Worm (Caenorhabditis elegans): ENCODE data around the gene F43G6.4.

Gene F43G6.4

DNA sequence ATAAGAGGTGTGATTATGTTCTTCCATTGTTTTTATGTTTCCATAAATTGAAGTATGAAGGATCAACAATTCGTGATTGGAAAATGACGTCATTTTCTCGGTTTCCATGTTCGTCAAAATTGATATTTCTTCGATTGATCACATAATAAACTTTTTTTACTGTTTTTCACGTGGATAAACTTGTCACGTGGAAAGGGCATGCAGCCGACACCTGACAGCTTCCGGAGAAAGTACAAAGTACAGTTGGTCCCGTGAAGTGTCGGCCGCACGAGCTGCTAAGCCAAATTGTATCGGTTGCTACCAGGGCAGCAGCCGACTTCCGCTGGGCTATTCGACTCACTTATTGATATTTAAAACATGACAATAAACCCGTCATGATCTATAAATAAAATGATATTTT, 51.1 kb downstream of the F43G6.4 start (continued):
- no peak for TF ChIP-seq mdl-1 (tag; optimal IDR thresholded peaks at IDR 0.05)

DNA sequence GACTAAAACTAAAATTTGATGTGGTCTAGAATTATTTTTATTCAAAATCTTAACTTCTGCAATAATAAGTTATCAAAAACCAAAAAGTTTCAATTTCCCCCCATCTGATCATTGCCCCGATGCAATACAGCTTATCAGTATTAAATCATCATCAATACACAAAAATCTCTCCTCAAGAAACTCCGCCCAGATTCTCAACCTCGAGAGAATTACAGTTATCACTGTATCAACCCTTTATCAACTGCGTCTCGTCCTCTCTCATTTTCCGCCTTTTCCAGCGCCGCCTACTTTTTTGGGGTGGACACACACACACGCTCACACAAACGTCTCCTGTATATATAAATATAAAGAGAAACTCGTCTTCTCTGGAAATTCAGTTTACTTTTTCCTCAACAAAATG, 51.8 kb downstream of the F43G6.4 start, which contains the start of gene T27D12.1:
T27D12.1 (plus strand) TSS at position 301 of the 400 bp plus-strand sequence.
- TF ChIP-seq tlp-1 (tag; optimal IDR thresholded peaks at IDR 0.05) (no peak), nhr-77 (tag; optimal IDR thresholded peaks at IDR 0.05) (no peak), sup-37 (GFP tag; optimal IDR thresholded peaks at IDR 0.05) (no peak), mep-1 (tag; optimal IDR thresholded peaks at IDR 0.05) (no peak), grh-1 (GFP tag; IDR thresholded peaks at IDR 0.05) (no peak), swsn-7 (tag; optimal IDR thresholded peaks at IDR 0.05) (no peak), jun-1 (tag; optimal IDR thresholded peaks at IDR 0.05) (no peak), nhr-76 (tag; optimal IDR thresholded peaks at IDR 0.05) (no peak), sptf-1 (tag; optimal IDR thresholded peaks at IDR 0.05) (no peak), zag-1 (tag; optimal IDR thresholded peaks at IDR 0.05) (no peak), ceh-88 (GFP tag; IDR thresholded peaks at IDR 0.05) (no peak)

DNA sequence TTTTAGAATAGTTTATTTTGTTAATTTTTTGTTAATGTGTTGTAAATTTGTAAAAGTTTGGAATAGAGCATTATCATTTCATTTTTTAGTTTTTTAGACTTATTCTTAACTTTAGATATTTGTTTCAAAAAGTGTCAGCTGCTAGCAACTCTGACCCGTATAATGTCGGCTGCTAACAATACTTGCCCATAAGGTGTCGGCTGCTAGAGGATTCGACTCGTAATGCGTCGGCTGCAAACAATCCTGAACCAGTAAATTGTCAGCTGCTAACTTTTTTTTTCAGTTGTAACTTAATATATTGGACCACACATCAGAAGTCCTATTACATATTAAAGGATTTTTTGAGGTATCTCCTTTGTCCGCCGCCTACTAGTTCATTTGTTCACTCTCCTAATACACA, 52.2 kb downstream of the F43G6.4 start:
- TF ChIP-seq unc-30 (tag; optimal IDR thresholded peaks at IDR 0.05): no peak
- TF ChIP-seq mep-1 (tag; optimal IDR thresholded peaks at IDR 0.05): no peak
- no peak for TF ChIP-seq F16B12.6 (tag; optimal IDR thresholded peaks at IDR 0.05)
- peak; percentile 27 for TF ChIP-seq snpc-4 (tag; optimal IDR thresholded peaks at IDR 0.05)
- no peak for TF ChIP-seq zip-4 (GFP tag; optimal IDR thresholded peaks at IDR 0.05)
- no peak for TF ChIP-seq fkh-8 (tag; optimal IDR thresholded peaks at IDR 0.05)

DNA sequence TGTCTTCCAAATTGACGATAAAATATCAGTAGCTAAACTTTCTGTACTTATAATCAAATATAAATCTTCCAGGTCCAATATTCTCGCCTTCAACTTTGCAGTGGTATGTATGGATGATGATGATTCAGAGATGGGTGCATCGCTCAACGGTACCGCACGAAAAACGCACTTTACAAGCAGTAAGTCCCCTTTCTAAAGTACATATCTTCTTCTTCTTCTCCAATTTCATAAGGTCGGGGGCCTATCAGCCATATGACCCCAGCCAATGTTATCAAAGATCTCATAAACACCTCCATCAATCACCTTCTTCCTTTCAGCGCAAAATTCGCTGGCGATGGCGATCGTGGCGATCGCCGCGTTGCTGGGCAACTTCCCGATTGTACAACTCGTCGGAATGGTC, 52.9 kb downstream of the F43G6.4 start:
- no peak for TF ChIP-seq isw-1 (GFP tag; IDR thresholded peaks at IDR 0.05)
- no peak for TF ChIP-seq F16B12.6 (tag; optimal IDR thresholded peaks at IDR 0.05)
- no peak for TF ChIP-seq nhr-20 (tag; optimal IDR thresholded peaks at IDR 0.05)
- TF ChIP-seq nhr-90 (tag; optimal IDR thresholded peaks at IDR 0.05; ENCODE audit: poor library complexity): no peak
- TF ChIP-seq mab-9 (GFP tag; IDR thresholded peaks at IDR 0.05): no peak
- no peak for TF ChIP-seq nhr-77 (tag; optimal IDR thresholded peaks at IDR 0.05)
- no peak for TF ChIP-seq pax-3 (tag; optimal IDR thresholded peaks at IDR 0.05)
- TF ChIP-seq nhr-85 (tag): peak; percentile 69
- no peak for TF ChIP-seq nhr-11 (tag; optimal IDR thresholded peaks at IDR 0.05)
- no peak for TF ChIP-seq unc-86 (tag; optimal IDR thresholded peaks at IDR 0.05)
- peak; percentile 7 for TF ChIP-seq nhr-71 (tag; optimal IDR thresholded peaks at IDR 0.05)
- no peak for TF ChIP-seq ztf-11 (tag; optimal IDR thresholded peaks at IDR 0.05)
- TF ChIP-seq fkh-10 (GFP tag; optimal IDR thresholded peaks at IDR 0.05): no peak
- no peak for TF ChIP-seq zag-1 (tag; optimal IDR thresholded peaks at IDR 0.05)
- TF ChIP-seq pag-3 (tag; optimal IDR thresholded peaks at IDR 0.05; ENCODE audit: borderline replicate concordance, insufficient read depth): no peak
- peak; percentile 46 for TF ChIP-seq blmp-1 (tag; optimal IDR thresholded peaks at IDR 0.05)
- TF ChIP-seq skn-1 (tag; optimal IDR thresholded peaks at IDR 0.05): no peak
- no peak for TF ChIP-seq elt-2 (tag; optimal IDR thresholded peaks at IDR 0.05)
- no peak for TF ChIP-seq lin-15B (tag; optimal IDR thresholded peaks at IDR 0.05)
- no peak for TF ChIP-seq nhr-19 (GFP tag; conservative IDR thresholded peaks at IDR 0.05)
- no peak for TF ChIP-seq ets-5 (GFP tag; IDR thresholded peaks at IDR 0.05)
- no peak for TF ChIP-seq dpl-1 (GFP tag; optimal IDR thresholded peaks at IDR 0.05)

DNA sequence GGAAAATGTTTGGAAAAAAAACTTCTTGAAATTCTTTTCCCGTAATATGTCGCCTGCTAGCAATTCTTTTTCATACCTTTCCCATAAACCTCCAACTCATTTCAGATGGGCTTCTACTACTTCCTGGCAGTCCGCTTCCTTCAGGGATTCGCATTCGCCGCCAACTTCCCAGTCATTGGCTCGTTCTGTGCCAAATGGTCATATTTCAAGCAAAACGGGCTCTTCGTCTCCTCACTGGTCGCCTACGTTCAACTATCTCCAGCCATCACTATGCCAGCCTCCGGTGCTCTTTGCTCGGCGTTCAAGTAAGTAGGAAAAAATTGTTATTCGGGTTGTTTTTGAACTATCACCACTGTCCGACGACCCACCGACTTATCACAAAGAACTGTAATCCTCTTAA, 53.5 kb downstream of the F43G6.4 start:
- TF ChIP-seq nhr-76 (tag; optimal IDR thresholded peaks at IDR 0.05) (no peak), C16A3.4 (tag; optimal IDR thresholded peaks at IDR 0.05) (no peak), isw-1 (GFP tag; IDR thresholded peaks at IDR 0.05) (no peak), nhr-71 (tag; optimal IDR thresholded peaks at IDR 0.05) (no peak), mdl-1 (tag; optimal IDR thresholded peaks at IDR 0.05) (no peak), tlp-1 (tag; optimal IDR thresholded peaks at IDR 0.05) (no peak), lin-35 (GFP tag; optimal IDR thresholded peaks at IDR 0.05) (no peak), irx-1 (tag; optimal IDR thresholded peaks at IDR 0.05) (no peak), ama-1 (optimal IDR thresholded peaks at IDR 0.05) (no peak), ztf-11 (tag; optimal IDR thresholded peaks at IDR 0.05) (no peak), rnt-1 (tag; optimal IDR thresholded peaks at IDR 0.05) (no peak), ceh-90 (tag; optimal IDR thresholded peaks at IDR 0.05) (no peak), ceh-82 (tag; optimal IDR thresholded peaks at IDR 0.05) (no peak), unc-98 (GFP tag; IDR thresholded peaks at IDR 0.05) (no peak), mep-1 (tag; optimal IDR thresholded peaks at IDR 0.05) (no peak), nhr-77 (tag; optimal IDR thresholded peaks at IDR 0.05) (no peak), ces-1 (GFP tag; optimal IDR thresholded peaks at IDR 0.05) (no peak), snu-23 (GFP tag; optimal IDR thresholded peaks at IDR 0.05) (no peak)

Data from whole organism, L1 larva.